Fruit fly (Drosophila melanogaster) whole organism, prepupa: ENCODE measurements around the gene dally.

ENCODE experiments used
- Blimp-1 ChIP-seq: fragments of 200-800 bp; sonication (Bioruptor generic); optimal IDR thresholded peaks from 3 replicates; lab custom pipeline; 2017; ENCODE audit warnings: missing biosample characterization, missing genetic modification characterization, mild to moderate bottlenecking, moderate library complexity, missing genetic modification reagents
- CG10631 ChIP-seq: fragments of 200-800 bp; sonication (Bioruptor generic); optimal IDR thresholded peaks from 2 replicates; lab custom pipeline; 2016; ENCODE audit warnings: missing biosample characterization, missing genetic modification characterization
- CG10669 ChIP-seq: fragments of 200-800 bp; sonication (Bioruptor generic); optimal IDR thresholded peaks from 3 replicates; lab custom pipeline; 2018; ENCODE audit warnings: missing biosample characterization, mild to moderate bottlenecking, missing genetic modification characterization, moderate library complexity
- CG11294 ChIP-seq: fragments of 200-800 bp; sonication (Bioruptor generic); IDR thresholded peaks from 2 replicates; pipeline ENCODE4 v1.3.6; 2022; ENCODE audit warnings: missing biosample characterization, missing genetic modification characterization
- CG15336 ChIP-seq: fragments of 200-800 bp; sonication (Bioruptor generic); IDR thresholded peaks from 2 replicates; pipeline ENCODE4 v1.3.6; 2022; ENCODE audit warnings: missing biosample characterization, missing genetic modification characterization
- CG16779 ChIP-seq: fragments of 200-800 bp; sonication (Bioruptor generic); optimal IDR thresholded peaks from 3 replicates; lab custom pipeline; 2017; ENCODE audit warnings: missing biosample characterization, mild to moderate bottlenecking, missing genetic modification characterization
- CG3032 ChIP-seq: fragments of 200-800 bp; optimal IDR thresholded peaks from 2 replicates; lab custom pipeline; 2019; ENCODE audit warnings: missing biosample characterization, mild to moderate bottlenecking, missing genetic modification characterization, moderate library complexity
- CG31627 ChIP-seq: fragments of 200-800 bp; sonication (Bioruptor generic); optimal IDR thresholded peaks from 3 replicates; lab custom pipeline; 2016; ENCODE audit warnings: missing biosample characterization, missing genetic modification characterization
- CG32006 ChIP-seq: fragments of 200-800 bp; sonication (Bioruptor generic); optimal IDR thresholded peaks from 3 replicates; lab custom pipeline; 2017; ENCODE audit warnings: missing biosample characterization, mild to moderate bottlenecking, missing genetic modification characterization
- CG34406 ChIP-seq: fragments of 200-800 bp; sonication (Bioruptor generic); optimal IDR thresholded peaks from 3 replicates; lab custom pipeline; 2016; ENCODE audit warnings: missing biosample characterization, missing genetic modification characterization
- CG4318 ChIP-seq: fragments of 200-800 bp; sonication (Bioruptor generic); optimal IDR thresholded peaks from 3 replicates; lab custom pipeline; 2017; ENCODE audit warnings: missing biosample characterization, mild to moderate bottlenecking, missing genetic modification characterization
- CG6163 ChIP-seq: fragments of 200-800 bp; sonication (Bioruptor generic); IDR thresholded peaks from 3 replicates; pipeline ENCODE4 v1.3.6; 2022; ENCODE audit warnings: missing biosample characterization, missing genetic modification characterization
- CG6276 ChIP-seq: fragments of 200-800 bp; sonication (Bioruptor generic); optimal IDR thresholded peaks from 2 replicates; lab custom pipeline; 2017; ENCODE audit warnings: missing biosample characterization, mild to moderate bottlenecking, missing genetic modification characterization
- CG6792 ChIP-seq: fragments of 200-800 bp; sonication (Bioruptor generic); optimal IDR thresholded peaks from 3 replicates; lab custom pipeline; 2016; ENCODE audit warnings: missing biosample characterization, missing genetic modification characterization
- CG6808 ChIP-seq: fragments of 200-800 bp; sonication (Bioruptor generic); optimal IDR thresholded peaks from 3 replicates; lab custom pipeline; 2017; ENCODE audit warnings: missing biosample characterization, missing genetic modification characterization, mild to moderate bottlenecking, moderate library complexity, missing genetic modification reagents
- CG6854 ChIP-seq: fragments of 200-800 bp; sonication (Bioruptor generic); optimal IDR thresholded peaks from 2 replicates; lab custom pipeline; 2017; ENCODE audit warnings: missing biosample characterization, mild to moderate bottlenecking, missing genetic modification characterization
- CG7368 ChIP-seq: fragments of 200-800 bp; sonication (Bioruptor generic); optimal IDR thresholded peaks from 3 replicates; lab custom pipeline; 2016; ENCODE audit warnings: missing biosample characterization, missing genetic modification characterization
- CG8119 ChIP-seq: fragments of 200-800 bp; sonication (Bioruptor generic); IDR thresholded peaks from 3 replicates; pipeline ENCODE4 v1.3.6; 2022; ENCODE audit warnings: missing biosample characterization, missing genetic modification characterization
- CG8632 ChIP-seq: fragments of 200-800 bp; sonication (Bioruptor generic); optimal IDR thresholded peaks from 3 replicates; lab custom pipeline; 2016; ENCODE audit warnings: missing biosample characterization, missing genetic modification characterization
- Eip75B ChIP-seq: fragments of 200-800 bp; sonication (Bioruptor generic); optimal IDR thresholded peaks from 3 replicates; lab custom pipeline; 2016; ENCODE audit warnings: missing biosample characterization, missing genetic modification characterization
- Eip78C ChIP-seq: fragments of 200-800 bp; sonication (Bioruptor generic); peaks from one replicate; lab custom pipeline; 2016; ENCODE audit warnings: missing biosample characterization, missing genetic modification characterization
- Eip93F ChIP-seq: fragments of 200-800 bp; sonication (Bioruptor generic); optimal IDR thresholded peaks from 2 replicates; lab custom pipeline; 2016; ENCODE audit warnings: missing biosample characterization, mild to moderate bottlenecking, missing genetic modification characterization
- Ets21C ChIP-seq: fragments of 200-800 bp; sonication (Bioruptor generic); optimal IDR thresholded peaks from 3 replicates; lab custom pipeline; 2016; ENCODE audit warnings: missing biosample characterization, missing genetic modification characterization
- Ets96B ChIP-seq: fragments of 200-800 bp; optimal IDR thresholded peaks from 2 replicates; lab custom pipeline; 2019; ENCODE audit warnings: missing biosample characterization, mild to moderate bottlenecking, missing genetic modification characterization, moderate library complexity
- Gug ChIP-seq: fragments of 200-800 bp; sonication (Bioruptor generic); IDR thresholded peaks from 2 replicates; pipeline ENCODE4 v1.3.6; 2022; ENCODE audit warnings: missing biosample characterization, missing genetic modification characterization
- Hr38 ChIP-seq: sonication (Bioruptor generic); optimal IDR thresholded peaks from 2 replicates; lab custom pipeline; 2016; ENCODE audit warnings: missing biosample characterization, missing genetic modification characterization
- Hr4 ChIP-seq: fragments of 200-800 bp; sonication (Bioruptor generic); optimal IDR thresholded peaks from 3 replicates; lab custom pipeline; 2016; ENCODE audit warnings: missing biosample characterization, missing genetic modification characterization
- Lpt ChIP-seq: fragments of 200-800 bp; sonication (Bioruptor generic); optimal IDR thresholded peaks from 3 replicates; lab custom pipeline; 2016; ENCODE audit warnings: missing biosample characterization, missing genetic modification characterization
- Met ChIP-seq: fragments of 200-800 bp; sonication (Bioruptor generic); optimal IDR thresholded peaks from 3 replicates; lab custom pipeline; 2016; ENCODE audit warnings: missing biosample characterization, missing genetic modification characterization
- OdsH ChIP-seq: fragments of 200-800 bp; sonication (Bioruptor generic); optimal IDR thresholded peaks from 3 replicates; lab custom pipeline; 2016; ENCODE audit warnings: missing biosample characterization, missing genetic modification characterization
- Sox102F ChIP-seq: fragments of 200-800 bp; sonication (Bioruptor generic); optimal IDR thresholded peaks from 2 replicates; lab custom pipeline; 2016; ENCODE audit warnings: missing biosample characterization, mild to moderate bottlenecking, missing genetic modification characterization
- Sox14 ChIP-seq: fragments of 200-800 bp; sonication (Bioruptor generic); optimal IDR thresholded peaks from 3 replicates; lab custom pipeline; 2016; ENCODE audit warnings: missing biosample characterization, missing genetic modification characterization
- Sox15 ChIP-seq: fragments of 200-800 bp; sonication (Bioruptor generic); optimal IDR thresholded peaks from 3 replicates; lab custom pipeline; 2016; ENCODE audit warnings: missing biosample characterization, missing genetic modification characterization
- achi ChIP-seq: fragments of 200-800 bp; sonication (Bioruptor generic); optimal IDR thresholded peaks from 3 replicates; lab custom pipeline; 2016; ENCODE audit warnings: missing biosample characterization, missing genetic modification characterization
- dac ChIP-seq: fragments of 200-800 bp; sonication (Bioruptor generic); optimal IDR thresholded peaks from 2 replicates; lab custom pipeline; 2017; ENCODE audit warnings: missing biosample characterization, mild to moderate bottlenecking, missing genetic modification characterization
- dsx ChIP-seq: fragments of 200-800 bp; optimal IDR thresholded peaks from 3 replicates; lab custom pipeline; 2019; ENCODE audit warnings: missing biosample characterization, mild to moderate bottlenecking, missing genetic modification characterization, moderate library complexity; ENCODE audit not compliant: poor library complexity, severe bottlenecking
- eg ChIP-seq: fragments of 200-800 bp; sonication (Bioruptor generic); IDR thresholded peaks from 3 replicates; pipeline ENCODE4 v1.3.6; 2022; ENCODE audit warnings: missing biosample characterization, missing genetic modification characterization
- fd59A ChIP-seq: fragments of 200-800 bp; sonication (Bioruptor generic); optimal IDR thresholded peaks from 2 replicates; lab custom pipeline; 2017; ENCODE audit warnings: missing biosample characterization, mild to moderate bottlenecking, missing genetic modification characterization, missing genetic modification reagents
- fd85E ChIP-seq: fragments of 200-800 bp; sonication (Bioruptor generic); optimal IDR thresholded peaks from 3 replicates; lab custom pipeline; 2016; ENCODE audit warnings: missing biosample characterization, missing genetic modification characterization
- fkh ChIP-seq: fragments of 200-800 bp; sonication (Bioruptor generic); optimal IDR thresholded peaks from 3 replicates; lab custom pipeline; 2017; ENCODE audit warnings: missing biosample characterization, mild to moderate bottlenecking, missing genetic modification characterization, moderate library complexity
- lz ChIP-seq: fragments of 200-800 bp; sonication (Bioruptor generic); optimal IDR thresholded peaks from 3 replicates; lab custom pipeline; 2016; ENCODE audit warnings: missing biosample characterization, missing genetic modification characterization
- pdm3 ChIP-seq: fragments of 200-800 bp; sonication (Bioruptor generic); optimal IDR thresholded peaks from 3 replicates; lab custom pipeline; 2016; ENCODE audit warnings: missing biosample characterization, missing genetic modification characterization
- spab ChIP-seq: fragments of 200-800 bp; sonication (Bioruptor generic); optimal IDR thresholded peaks from 2 replicates; lab custom pipeline; 2017; ENCODE audit warnings: missing biosample characterization, mild to moderate bottlenecking, missing genetic modification characterization, missing genetic modification reagents
- ss ChIP-seq, 2 experiments: fragments of 200-800 bp; sonication (Bioruptor generic); optimal IDR thresholded peaks; 2 replicates in 1 of 2; 3 replicates in 1 of 2; lab custom pipeline; 2017 to 2018; ENCODE audit warnings: mild to moderate bottlenecking in 2 of 2, missing biosample characterization in 2 of 2, missing genetic modification characterization in 2 of 2, moderate library complexity in 1 of 2
- svp ChIP-seq: fragments of 200-800 bp; sonication (Bioruptor generic); peaks from one replicate; lab custom pipeline; 2016; ENCODE audit warnings: missing biosample characterization, missing genetic modification characterization
- topi ChIP-seq: fragments of 200-800 bp; sonication (Bioruptor generic); optimal IDR thresholded peaks from 3 replicates; lab custom pipeline; 2016; ENCODE audit warnings: missing biosample characterization, missing genetic modification characterization

The dally gene

DNA sequence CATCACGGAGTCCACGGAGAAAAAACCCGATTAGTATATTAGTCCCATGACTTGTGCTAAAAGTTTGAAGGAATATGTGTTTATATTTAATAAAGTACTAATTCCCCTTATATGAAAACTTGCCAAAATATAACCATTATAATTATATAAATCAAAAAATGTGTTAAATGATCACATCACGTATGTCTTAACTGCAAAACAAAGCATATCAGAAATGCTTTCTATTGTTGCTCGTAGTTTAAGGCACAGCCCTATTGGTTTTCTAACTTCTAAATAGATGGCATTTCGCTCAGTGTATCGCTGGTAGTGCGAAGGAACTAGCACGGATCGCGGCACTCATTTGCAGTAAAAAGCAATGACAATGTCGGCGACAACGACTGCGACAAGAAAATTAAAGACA lies 32.6 kb downstream of the dally start (continued):
- TF ChIP-seq Hr38 (GFP tag; lab: Kevin White, UChicago), result no peak
- TF ChIP-seq Met (GFP tag; lab: Kevin White, UChicago), result no peak
- no peak for TF ChIP-seq achi
- TF ChIP-seq CG34406 (GFP tag; lab: Kevin White, UChicago), result no peak
- no peak for TF ChIP-seq CG7368 (GFP tag; lab: Kevin White, UChicago)
- TF ChIP-seq CG10669 (GFP tag; lab: Kevin White, UChicago), result peak; percentile 68
- TF ChIP-seq Blimp-1 (GFP tag; lab: Kevin White, UChicago), result no peak
- TF ChIP-seq Ets96B (tag; lab: Kevin White, UChicago), result peak; percentile 66
- no peak; the same call in 2 of the 3 replicates for TF ChIP-seq CG8119 (GFP tag; lab: Robert Waterston, UW)
- no peak for TF ChIP-seq fd85E (GFP tag; lab: Kevin White, UChicago)
- peak; percentile 64 for TF ChIP-seq spab (GFP tag; lab: Kevin White, UChicago)
- no peak for TF ChIP-seq fkh (GFP tag; lab: Kevin White, UChicago)
- TF ChIP-seq pdm3 (GFP tag; lab: Kevin White, UChicago), result no peak
- no peak for TF ChIP-seq Ets21C (GFP tag; lab: Kevin White, UChicago)
- TF ChIP-seq Eip93F, result no peak
- no peak for TF ChIP-seq CG16779 (tag; lab: Kevin White, UChicago)
- TF ChIP-seq CG4318 (GFP tag; lab: Kevin White, UChicago), result peak; percentile 26
- no peak for TF ChIP-seq fd59A (GFP tag; lab: Kevin White, UChicago)
- TF ChIP-seq CG6854 (GFP tag; lab: Kevin White, UChicago), result no peak
- TF ChIP-seq Hr4 (GFP tag; lab: Kevin White, UChicago), result peak; percentile 27
- TF ChIP-seq svp (GFP tag; lab: Kevin White, UChicago), result no peak
- TF ChIP-seq Sox15, result no peak
- no peak for TF ChIP-seq CG31627
- TF ChIP-seq CG3032 (tag; lab: Kevin White, UChicago), result peak; percentile 33
- TF ChIP-seq CG11294 (GFP tag; lab: Robert Waterston, UW), result no peak
- TF ChIP-seq CG6792 (GFP tag; lab: Kevin White, UChicago), result no peak
- TF ChIP-seq dac, result no peak
- TF ChIP-seq CG10631 (GFP tag; lab: Kevin White, UChicago), result peak; percentile 41
- no peak for TF ChIP-seq lz (GFP tag; lab: Kevin White, UChicago)
- TF ChIP-seq eg (GFP tag; lab: Robert Waterston, UW), result no peak
- TF ChIP-seq, all 60 proteins: peak for 20

DNA sequence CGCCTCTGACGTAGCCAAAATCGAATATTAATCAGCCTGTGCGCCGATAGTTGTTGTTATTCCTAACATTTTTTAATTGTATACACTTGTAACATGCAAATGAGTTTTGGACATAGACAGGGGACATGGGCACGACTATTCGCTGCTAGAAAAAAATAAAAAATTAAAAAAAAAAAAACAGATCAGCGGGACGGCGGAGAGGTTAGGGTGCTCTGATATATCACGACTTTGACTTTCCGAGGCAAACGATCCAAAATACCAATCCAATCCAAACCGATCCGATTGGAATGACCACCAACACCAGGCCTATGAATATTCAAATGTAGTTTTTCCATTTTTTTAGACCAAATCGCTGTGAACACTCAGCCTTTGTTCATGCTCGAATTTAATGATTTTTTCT lies 33.4 kb downstream of the dally start:
- TF ChIP-seq svp (GFP tag; lab: Kevin White, UChicago), result no peak
- TF ChIP-seq CG6808 (GFP tag; lab: Kevin White, UChicago), result no peak
- TF ChIP-seq Blimp-1 (GFP tag; lab: Kevin White, UChicago), result no peak
- TF ChIP-seq Eip75B (GFP tag; lab: Kevin White, UChicago), result no peak
- TF ChIP-seq fkh (GFP tag; lab: Kevin White, UChicago), result no peak
- TF ChIP-seq CG8632 (GFP tag; lab: Kevin White, UChicago), result no peak
- TF ChIP-seq Ets21C (GFP tag; lab: Kevin White, UChicago), result no peak
- no peak for TF ChIP-seq dsx (GFP tag; lab: Kevin White, UChicago)
- no peak for TF ChIP-seq topi (GFP tag; lab: Kevin White, UChicago)
- TF ChIP-seq CG3032 (tag; lab: Kevin White, UChicago), result no peak
- TF ChIP-seq Hr38 (GFP tag; lab: Kevin White, UChicago), result no peak
- TF ChIP-seq Sox102F (GFP tag; lab: Kevin White, UChicago), result no peak

DNA sequence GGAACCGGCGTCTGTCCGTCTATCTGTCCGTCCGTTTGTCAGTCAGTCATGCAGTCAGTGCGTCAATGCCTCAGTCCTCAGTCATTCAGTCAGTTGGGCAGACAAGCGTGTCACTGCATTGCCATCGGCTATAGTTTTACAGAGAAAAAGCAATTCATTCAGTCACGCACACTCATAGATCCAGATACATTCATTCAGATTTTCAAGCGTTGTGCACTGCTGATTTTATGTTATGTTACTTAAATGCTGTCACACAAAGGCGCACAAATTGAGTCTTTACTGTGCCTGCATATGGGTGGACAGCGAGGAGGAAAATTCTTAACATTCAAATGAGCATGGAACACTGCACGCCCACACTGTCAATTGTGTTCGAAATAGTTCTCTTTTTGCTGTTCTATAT lies 37.9 kb downstream of the dally start:
- no peak for TF ChIP-seq lz (GFP tag; lab: Kevin White, UChicago)
- TF ChIP-seq CG32006 (GFP tag; lab: Kevin White, UChicago), result peak; percentile 30
- no peak for TF ChIP-seq CG10631 (GFP tag; lab: Kevin White, UChicago)
- TF ChIP-seq Gug (GFP tag; lab: Robert Waterston, UW), result no peak
- no peak for TF ChIP-seq CG3032 (tag; lab: Kevin White, UChicago)
- no peak for TF ChIP-seq CG6163 (GFP tag; lab: Robert Waterston, UW)
- TF ChIP-seq Eip78C (GFP tag; lab: Kevin White, UChicago), result peak; percentile 27
- no peak for TF ChIP-seq spab (GFP tag; lab: Kevin White, UChicago)
- TF ChIP-seq OdsH, result peak; percentile 0
- peak; percentile 39; the same call in 1 of the 3 replicates for TF ChIP-seq eg (GFP tag; lab: Robert Waterston, UW)
- TF ChIP-seq Eip75B (GFP tag; lab: Kevin White, UChicago), result no peak
- TF ChIP-seq achi, result no peak
- no peak for TF ChIP-seq Sox14 (GFP tag; lab: Kevin White, UChicago)
- TF ChIP-seq Sox102F (GFP tag; lab: Kevin White, UChicago), result no peak
- TF ChIP-seq CG6276 (GFP tag; lab: Kevin White, UChicago), result no peak
- no peak for TF ChIP-seq Lpt (GFP tag; lab: Kevin White, UChicago)
- TF ChIP-seq CG8119 (GFP tag; lab: Robert Waterston, UW), result 0 out of 3 replicates have a peak, but pooled peaks have one; percentile 15
- TF ChIP-seq ss (GFP tag; optimal IDR thresholded peaks at IDR 0.05; lab: Kevin White, UChicago), result peak in 1 of 2 experiments; percentile 76
- no peak for TF ChIP-seq fd59A (GFP tag; lab: Kevin White, UChicago)
- TF ChIP-seq Blimp-1 (GFP tag; lab: Kevin White, UChicago), result no peak
- TF ChIP-seq CG34406 (GFP tag; lab: Kevin White, UChicago), result no peak
- TF ChIP-seq CG15336, result peak; percentile 48; the same call in 1 of the 2 replicates
- TF ChIP-seq Hr4 (GFP tag; lab: Kevin White, UChicago), result no peak
